Fruit fly (Drosophila melanogaster) whole organism, larva: Measurements from ENCODE around the gene CG32376.

Experiments used
- noc ChIP-seq: fragments of 200-800 bp; sonication (Bioruptor generic); optimal IDR thresholded peaks from 3 replicates; lab custom pipeline; 2019; ENCODE audit warnings: missing biosample characterization, mild to moderate bottlenecking, missing genetic modification characterization, moderate library complexity

The CG32376 gene

DNA sequence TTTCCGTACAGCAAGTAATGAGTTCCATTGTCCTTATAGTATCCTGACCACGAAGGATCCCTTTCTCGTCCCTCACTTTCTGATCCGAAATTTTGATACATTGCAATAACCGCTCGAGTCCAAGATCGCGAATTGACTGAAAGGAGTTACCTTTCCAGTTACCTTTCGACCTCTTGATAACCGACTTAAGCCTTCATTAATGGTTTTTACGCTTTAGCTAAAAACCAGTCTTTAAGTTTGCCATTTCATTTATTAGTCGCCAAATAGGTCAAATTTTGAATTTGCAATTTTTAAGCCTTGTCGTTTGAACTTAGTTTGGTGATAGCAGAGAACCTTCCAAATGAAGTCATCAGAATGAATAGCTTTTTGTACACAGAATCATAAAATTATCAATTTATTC is at the start of gene CG32376:
TSS of gene CG32376 (minus strand) at position 101 of the 400 bp plus-strand sequence.
- no peak for TF ChIP-seq noc (tag; lab: Kevin White, UChicago)

DNA sequence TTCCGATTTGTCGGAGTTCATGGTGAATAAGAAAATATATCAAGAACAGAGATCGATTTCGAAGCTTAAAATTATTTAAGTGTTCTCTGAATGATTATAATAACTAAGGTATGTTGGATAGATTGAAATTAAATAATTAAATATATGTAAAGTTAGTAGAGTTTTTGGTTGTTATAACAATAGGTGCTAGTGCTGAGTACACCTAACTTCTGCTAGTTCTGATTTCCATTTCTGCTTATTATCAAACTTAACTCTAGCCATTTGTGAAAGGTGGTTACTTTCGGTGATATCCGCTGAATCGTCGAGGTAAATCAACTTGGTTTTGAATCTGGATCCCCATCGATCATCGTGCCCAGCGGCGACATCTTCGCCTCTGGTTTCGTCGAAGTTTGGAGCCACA is 48.6 kb upstream of the CG32376 start, which contains the start of gene t-Grip84:
TSS of gene t-Grip84 (minus strand) at position 101 of the 400 bp plus-strand sequence.
- TF ChIP-seq noc (tag; lab: Kevin White, UChicago) = no peak

DNA sequence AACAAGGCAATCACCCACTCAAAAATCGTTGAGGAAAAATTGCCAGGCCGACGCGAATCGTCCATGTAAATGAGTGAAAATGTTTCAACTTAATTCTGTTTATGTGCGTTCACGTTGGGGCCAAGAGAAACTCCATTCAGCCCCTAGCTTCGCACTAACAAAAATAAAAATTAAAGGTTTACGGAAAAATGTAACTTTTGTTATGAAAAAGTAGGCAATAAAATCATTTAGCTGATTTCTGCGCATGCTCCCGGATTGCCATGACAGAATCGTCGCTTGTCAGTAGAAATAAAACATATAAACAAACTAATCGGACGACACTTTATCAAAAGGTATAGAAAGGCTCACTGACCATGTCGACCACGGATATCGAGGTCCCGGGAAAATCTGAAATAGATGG is 40.9 kb upstream of the CG32376 start, which contains the start of gene mmm:
TSS of gene mmm (plus strand) at position 301 of the 400 bp plus-strand sequence.
- no peak for TF ChIP-seq noc (tag; lab: Kevin White, UChicago)

DNA sequence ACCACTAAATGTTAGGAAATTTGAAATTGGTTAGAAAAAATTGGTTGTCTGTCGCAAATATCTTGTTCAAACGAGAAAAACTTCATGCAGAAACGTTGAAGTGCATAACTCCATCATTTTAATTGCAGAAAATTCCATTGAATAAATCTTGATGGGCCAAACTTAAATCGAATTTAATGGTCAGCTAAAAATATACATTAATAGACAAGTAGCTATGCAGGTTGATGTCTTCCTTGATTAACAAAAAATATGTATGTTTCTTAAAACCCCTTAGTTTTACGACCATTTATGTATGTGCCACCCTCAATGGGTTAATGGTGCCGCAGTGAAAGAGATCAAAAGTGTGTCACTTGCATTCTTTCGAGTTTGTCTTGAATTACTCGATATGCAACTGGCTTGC is 30.7 kb upstream of the CG32376 start:
- no peak for TF ChIP-seq noc (tag; lab: Kevin White, UChicago)

DNA sequence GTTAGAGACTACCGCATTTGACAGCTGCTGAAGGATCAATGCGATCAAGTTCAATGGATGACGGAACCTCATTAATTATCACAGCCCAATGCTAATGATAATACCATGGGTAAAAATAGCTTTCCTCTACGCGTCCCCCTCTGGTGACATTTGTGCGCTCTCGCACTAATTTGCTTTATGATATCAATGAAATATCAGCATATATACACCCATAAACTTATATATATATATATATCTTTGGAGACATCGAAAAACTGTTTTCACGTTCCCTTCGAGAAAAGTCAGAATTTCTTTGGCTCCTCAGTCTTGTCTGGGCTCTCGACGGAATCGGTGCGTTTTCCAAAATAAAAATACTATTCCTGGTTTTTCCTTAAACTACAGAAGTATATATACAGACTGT is 20.1 kb upstream of the CG32376 start, which contains the start of gene frac:
TSS of gene frac (plus strand) at position 301 of the 400 bp plus-strand sequence.
- no peak for TF ChIP-seq noc (tag; lab: Kevin White, UChicago)

DNA sequence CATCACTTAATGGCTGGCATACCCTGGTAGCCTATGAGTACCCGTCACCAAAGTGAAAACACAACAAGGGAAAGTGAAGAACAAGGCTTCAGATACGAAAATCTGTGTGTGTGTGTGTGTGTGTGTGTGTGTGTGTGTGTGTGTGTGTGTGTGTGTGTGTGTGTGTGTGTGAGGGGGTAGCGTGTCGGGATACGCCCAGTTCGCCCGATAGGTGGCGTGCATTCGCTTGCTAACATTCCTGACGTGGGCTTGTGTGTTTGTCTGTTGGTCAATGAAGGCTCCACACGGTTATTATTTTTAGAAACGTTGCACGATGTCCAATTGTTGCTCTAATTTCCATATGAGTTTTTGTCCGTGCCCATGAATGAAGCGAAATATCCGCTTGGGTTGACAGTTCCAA is 18.3 kb upstream of the CG32376 start:
- no peak for TF ChIP-seq noc (tag; lab: Kevin White, UChicago)

DNA sequence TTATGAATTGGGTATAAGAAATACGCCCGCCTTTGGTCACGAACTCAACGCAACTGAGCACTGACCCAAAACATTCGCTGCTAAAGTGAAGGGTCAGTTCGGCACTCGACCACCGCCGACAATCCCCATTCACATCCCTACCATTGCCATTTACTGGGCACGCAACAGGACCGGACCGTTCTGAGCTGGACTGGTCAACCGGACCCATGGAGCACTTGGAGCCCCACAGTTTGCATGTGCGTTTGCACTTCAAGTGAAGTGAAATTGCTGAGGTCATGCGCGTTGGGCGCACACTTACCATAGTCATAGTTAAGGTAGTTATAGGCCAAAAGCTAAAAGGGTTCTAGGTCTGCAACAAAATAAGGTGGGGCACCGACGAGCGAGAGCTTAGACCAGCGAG is 17.7 kb upstream of the CG32376 start, which contains the start of gene CG14837:
TSS of gene CG14837 (minus strand) at position 101 of the 400 bp plus-strand sequence.
- no peak for TF ChIP-seq noc (tag; lab: Kevin White, UChicago)

DNA sequence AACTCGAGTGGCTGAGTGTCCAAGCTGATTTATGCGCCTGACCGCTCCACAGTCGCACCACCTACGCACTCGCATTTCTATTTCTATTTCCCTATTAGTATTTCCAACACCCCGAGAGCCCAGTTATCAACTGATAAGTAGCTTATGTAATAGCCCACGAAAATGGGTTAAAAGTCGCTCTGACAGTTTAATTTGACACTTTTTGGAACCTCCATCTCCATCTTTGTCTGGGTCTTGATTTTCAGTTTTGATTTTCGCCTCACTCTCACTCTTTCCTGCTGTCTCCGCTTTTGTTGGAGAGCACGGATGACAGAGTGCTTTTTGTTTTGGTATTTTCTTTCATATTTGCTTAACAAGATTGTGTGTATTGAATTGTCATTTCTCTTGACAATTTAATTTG is 10.8 kb upstream of the CG32376 start:
- TF ChIP-seq noc (tag; lab: Kevin White, UChicago) = no peak

DNA sequence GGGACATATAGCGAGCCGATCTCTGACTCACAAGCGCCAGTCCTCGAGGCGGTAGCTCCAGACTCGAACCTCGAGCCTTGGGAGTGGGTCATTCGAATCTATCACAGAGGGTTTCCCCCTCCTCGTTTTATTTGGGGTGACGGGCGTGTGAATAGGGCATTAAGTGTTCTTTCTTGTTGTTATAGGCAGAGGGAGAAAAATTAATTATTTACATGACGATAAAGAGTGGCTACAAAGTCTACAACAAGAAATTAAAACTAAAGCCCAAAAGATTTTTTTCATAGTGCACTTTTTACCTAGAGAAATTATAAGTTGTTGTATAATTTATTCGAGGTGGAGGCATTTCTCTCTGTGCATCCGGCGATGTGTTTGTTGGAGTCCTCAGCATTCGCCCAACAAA is 10.2 kb upstream of the CG32376 start:
- no peak for TF ChIP-seq noc (tag; lab: Kevin White, UChicago)

DNA sequence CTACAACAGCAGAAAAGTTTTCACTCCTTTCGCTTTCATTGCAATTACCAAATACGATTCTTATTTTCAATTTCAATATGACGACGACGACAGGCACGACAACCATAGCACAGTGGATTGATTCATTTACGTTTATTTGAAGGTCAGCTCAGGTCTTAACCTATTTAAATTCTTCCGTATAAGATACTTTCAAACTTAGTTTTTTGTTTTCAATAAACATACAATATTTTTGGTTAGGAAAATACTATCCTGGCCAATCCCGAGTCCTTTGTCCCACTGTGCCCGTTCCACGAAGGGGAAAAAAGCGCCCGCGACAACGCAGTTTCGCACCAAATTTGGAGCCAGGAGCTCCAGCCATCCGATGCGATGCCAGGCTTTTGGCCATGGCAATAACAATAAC is 8.0 kb upstream of the CG32376 start:
- no peak for TF ChIP-seq noc (tag; lab: Kevin White, UChicago)

DNA sequence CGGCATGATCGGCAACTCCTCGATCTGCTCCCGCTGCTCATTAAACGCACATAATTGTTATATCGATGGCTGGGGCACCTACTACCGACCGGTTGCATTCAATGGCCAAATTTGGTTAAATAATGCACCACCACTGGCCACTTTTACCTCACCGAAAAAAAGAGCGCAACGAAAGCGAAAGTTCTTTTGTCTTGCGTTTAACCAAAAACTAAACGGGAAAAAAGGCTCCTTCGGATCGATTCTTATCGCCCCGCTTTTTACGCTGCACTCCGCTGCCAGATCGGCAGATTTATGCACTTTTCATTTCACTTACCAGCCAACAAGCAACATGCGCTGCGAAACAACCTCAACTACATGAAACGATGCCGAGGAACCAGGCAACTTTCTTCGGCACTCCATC is 3.3 kb upstream of the CG32376 start:
- TF ChIP-seq noc (tag; lab: Kevin White, UChicago) = no peak

DNA sequence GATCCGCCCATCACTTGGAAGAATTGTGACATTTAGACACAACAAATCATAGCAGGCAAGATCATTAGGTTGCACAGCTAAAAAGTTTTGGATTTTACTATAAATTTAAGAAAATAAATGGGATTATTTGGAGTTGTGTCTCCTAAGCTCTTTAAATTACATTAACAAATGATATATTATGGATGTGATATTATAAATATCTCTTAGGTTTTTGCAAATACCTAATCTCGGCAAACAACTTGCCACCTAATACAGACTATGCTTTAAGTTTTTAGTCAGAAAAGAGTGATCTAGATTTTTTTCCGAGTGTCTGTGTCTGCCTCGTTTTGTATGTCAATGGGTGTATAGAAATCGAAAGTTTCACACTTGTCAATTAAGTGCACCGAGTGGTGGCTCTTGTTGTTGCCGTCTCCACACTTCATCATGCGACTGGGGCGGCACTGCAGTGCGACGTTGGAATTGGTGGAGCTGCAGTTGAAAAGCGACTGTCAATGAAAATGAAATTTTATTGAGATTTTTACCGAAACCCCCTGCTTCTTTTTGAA is 2.5 kb upstream of the CG32376 start:
- TF ChIP-seq noc (tag; lab: Kevin White, UChicago) = no peak

DNA sequence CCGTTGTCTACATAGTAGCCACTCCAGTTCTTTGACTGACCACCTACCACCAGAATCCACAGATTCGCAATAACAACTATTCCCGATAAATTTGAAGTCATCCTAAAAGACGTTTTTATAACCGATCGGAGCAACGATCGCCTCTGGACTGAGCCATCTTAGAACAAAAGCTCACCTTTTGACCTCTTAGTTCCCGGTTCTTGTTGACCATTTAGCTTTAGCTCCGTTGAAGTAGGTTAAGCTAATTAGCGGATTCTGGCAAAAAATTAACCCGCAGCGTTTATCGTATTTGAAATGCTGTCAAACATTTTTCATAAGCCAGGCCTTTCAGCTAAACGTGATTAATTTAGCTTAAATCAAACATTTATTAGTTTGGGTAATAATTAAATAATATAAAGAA is 1.2 kb downstream of the CG32376 start, which contains the start of gene CG32374:
TSS of gene CG32374 (minus strand) at position 101 of the 400 bp plus-strand sequence.
- no peak for TF ChIP-seq noc (tag; lab: Kevin White, UChicago)

DNA sequence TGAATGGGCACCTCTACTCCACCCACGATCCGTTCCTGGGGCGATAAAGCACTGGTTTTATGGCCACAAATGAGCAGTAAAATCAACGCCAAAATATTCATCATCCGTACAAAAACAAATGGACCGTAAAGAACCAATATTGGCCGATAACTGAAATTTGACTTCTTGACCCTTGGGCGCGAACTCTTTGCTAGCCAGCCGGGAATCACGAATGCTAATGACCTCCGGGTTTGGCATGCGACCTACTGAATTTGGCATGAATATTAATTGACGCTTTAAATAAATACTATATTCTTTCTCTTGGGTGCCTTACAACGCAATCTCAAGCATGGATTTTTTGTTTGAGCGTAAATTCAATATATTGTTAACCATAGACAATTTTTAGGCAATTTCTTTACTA is 2.5 kb downstream of the CG32376 start, which contains the start of gene CG16998:
TSS of gene CG16998 (minus strand) at position 101 of the 400 bp plus-strand sequence.
- no peak for TF ChIP-seq noc (tag; lab: Kevin White, UChicago)

DNA sequence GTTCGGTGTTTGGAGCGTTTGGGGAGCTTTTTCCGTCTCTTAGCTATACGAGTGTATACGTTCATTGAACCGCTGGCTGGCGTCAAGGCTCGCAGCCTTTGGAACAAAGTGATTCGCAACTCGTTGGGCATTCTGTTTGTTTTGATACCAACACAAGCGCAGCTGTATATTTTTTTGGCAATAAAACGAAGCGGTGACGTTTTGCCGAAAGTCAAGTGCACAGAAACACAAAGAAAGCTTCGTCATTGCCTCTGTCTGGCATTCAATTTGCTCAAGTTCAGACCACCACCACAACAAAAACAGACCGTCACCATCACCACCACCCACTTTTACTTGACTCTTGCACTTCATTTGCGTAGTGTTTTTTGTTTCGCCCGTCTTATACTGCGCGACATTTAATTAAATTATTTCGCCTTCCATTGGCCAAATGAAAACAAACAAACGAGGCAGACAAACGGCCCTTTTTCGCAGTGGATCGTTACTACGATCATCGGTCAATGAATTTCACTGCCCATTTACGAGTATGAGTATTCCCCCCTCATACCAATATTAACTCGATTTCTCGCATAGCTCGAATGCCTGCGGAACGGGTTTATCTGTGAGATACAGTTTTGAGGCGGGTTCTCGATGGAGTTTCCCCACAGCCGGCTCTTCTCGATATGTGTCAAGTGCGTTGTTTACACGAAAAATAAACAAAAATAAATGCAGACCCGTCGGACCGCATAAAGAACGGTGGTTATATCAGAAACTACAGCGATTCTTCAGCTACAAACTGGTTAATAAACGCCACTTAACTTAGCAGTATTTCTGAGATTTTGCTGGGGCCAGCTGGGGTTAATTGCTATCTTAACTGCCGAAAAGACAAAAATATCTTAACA is 11.6 kb downstream of the CG32376 start:
- no peak for TF ChIP-seq noc (tag; lab: Kevin White, UChicago)
